Worm (Caenorhabditis elegans) whole organism, L4/young adult: Measurements from ENCODE around the gene T07D4.5.

Experiments
- W03F9.2 ChIP-seq: fragments of 150-350 bp; optimal IDR thresholded peaks from 2 replicates; lab custom pipeline; 2014; ENCODE audit warnings: missing biosample characterization, missing genetic modification characterization
- dao-5 ChIP-seq: sonication (generic microtip); optimal IDR thresholded peaks from 2 replicates; lab custom pipeline; 2016; ENCODE audit warnings: missing genotype, missing genetic modification characterization, moderate library complexity, missing compliant biosample characterization
- him-1 ChIP-seq: sonication (generic microtip); optimal IDR thresholded peaks from 2 replicates; lab custom pipeline; 2016; ENCODE audit warnings: missing genotype, missing genetic modification reagents, missing genetic modification characterization, missing compliant biosample characterization

DNA sequence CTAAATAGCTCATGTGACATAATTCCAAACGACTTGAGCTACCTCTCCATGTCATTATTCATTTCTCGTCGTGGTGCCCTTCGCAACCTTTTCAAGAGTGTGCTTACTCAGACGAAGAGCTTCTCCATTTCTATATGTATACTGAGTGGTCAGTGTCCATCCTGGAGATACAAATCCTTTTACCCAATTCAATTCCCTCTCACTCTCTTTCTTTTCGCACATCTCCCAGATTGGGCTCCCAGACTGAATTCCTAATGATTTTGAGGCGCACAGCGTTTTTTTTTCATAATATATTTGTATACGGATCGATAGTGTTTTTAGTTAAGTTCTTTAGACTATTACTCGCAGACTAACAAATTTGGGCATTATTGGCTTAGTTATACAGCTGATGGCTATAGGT is 36.8 kb upstream of the T07D4.5 start:
- TF ChIP-seq him-1 (tag; lab: Kevin White, UChicago) (no peak), W03F9.2 (no peak), dao-5 (tag; lab: Kevin White, UChicago) (no peak)
